Fruit fly (Drosophila melanogaster) whole organism, pupa: ENCODE data around the gene CG6650.

Experiments used
- CG17806 ChIP-seq: fragments of 200-800 bp; sonication (Bioruptor generic); optimal IDR thresholded peaks from 2 replicates; lab custom pipeline; 2018; ENCODE audit warnings: missing biosample characterization, mild to moderate bottlenecking, missing genetic modification characterization, moderate library complexity
- CG8159 ChIP-seq: fragments of 200-800 bp; sonication (Bioruptor generic); optimal IDR thresholded peaks from 3 replicates; lab custom pipeline; 2018; ENCODE audit warnings: missing biosample characterization, mild to moderate bottlenecking, missing genetic modification characterization, moderate library complexity
- CG8301 ChIP-seq: fragments of 200-800 bp; sonication (Bioruptor generic); optimal IDR thresholded peaks from 2 replicates; lab custom pipeline; 2018; ENCODE audit warnings: missing biosample characterization, mild to moderate bottlenecking, missing genetic modification characterization
- D1 ChIP-seq: fragments of 200-800 bp; sonication (Bioruptor generic); optimal IDR thresholded peaks from 2 replicates; lab custom pipeline; 2018; ENCODE audit warnings: missing biosample characterization, mild to moderate bottlenecking, missing genetic modification characterization, moderate library complexity
- EcR ChIP-seq: fragments of 200-800 bp; sonication (Bioruptor generic); optimal IDR thresholded peaks from 3 replicates; lab custom pipeline; 2019; ENCODE audit warnings: missing biosample characterization, missing genetic modification characterization, mild to moderate bottlenecking, moderate library complexity, missing genetic modification reagents

DNA sequence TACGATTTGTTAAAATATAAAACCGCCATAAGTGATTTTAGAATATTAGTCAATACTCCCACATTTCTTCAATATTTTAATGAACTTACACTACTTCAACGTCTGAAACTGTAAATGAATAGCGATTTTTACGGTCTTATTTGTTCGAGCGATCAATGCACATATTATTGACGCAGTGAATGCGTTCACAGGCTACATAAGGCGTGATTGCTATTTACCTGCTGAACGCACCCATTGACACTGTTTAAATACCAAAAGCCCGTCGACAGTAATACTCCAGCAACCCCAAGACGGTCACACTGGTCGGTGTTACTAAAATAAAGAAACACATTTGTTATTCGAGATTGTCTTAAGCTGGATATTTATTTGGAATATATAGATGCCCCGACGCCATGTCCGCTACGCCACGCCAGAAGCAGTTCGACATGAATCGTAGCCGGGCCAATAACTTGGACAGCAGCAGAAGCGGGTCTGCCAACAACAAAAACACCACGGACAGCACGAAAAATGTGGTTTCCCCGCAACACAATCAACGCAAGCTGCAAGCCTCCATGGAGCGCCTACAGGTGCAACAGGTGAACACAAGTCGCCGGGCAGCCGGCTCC, 19.8 kb downstream of the CG6650 start, which contains the start of gene CG6833:
- TF ChIP-seq CG8159 = peak; percentile 60
- peak; percentile 44 for TF ChIP-seq CG8301 (tag; lab: Kevin White, UChicago)
- TF ChIP-seq EcR (GFP tag; lab: Kevin White, UChicago) = no peak
- peak; percentile 60 for TF ChIP-seq CG17806 (tag; lab: Kevin White, UChicago)
- no peak for TF ChIP-seq D1 (tag; lab: Kevin White, UChicago)
